Fruit fly (Drosophila melanogaster): ENCODE data around the gene pav.
A peak's percentile ranks its signal among the peaks of the same experiment; 100 is the strongest.

pav gene

dm6 chr3L:4242428-4242827, at the start of gene pav:
pav (plus strand) TSS chr3L:4242734.
- no peak for TF ChIP-seq CTCF (optimal IDR thresholded peaks at IDR 0.05)
- TF ChIP-seq CG8478 (optimal IDR thresholded peaks at IDR 0.05), result no peak

dm6 chr3L:4193730-4194649, 48.5 kb upstream of the pav start, which contains the start of gene CG43367:
CG43367 (plus strand) TSS chr3L:4193993.
- TF ChIP-seq CG8478 (optimal IDR thresholded peaks at IDR 0.05) (no peak), CTCF (optimal IDR thresholded peaks at IDR 0.05) (no peak)

dm6 chr3L:4204239-4204638, 38.3 kb upstream of the pav start, which contains the start of gene CG15005:
CG15005 (minus strand) TSS chr3L:4204339.
- TF ChIP-seq CG8478 (optimal IDR thresholded peaks at IDR 0.05), result no peak
- no peak for TF ChIP-seq CTCF (optimal IDR thresholded peaks at IDR 0.05)

dm6 chr3L:4204867-4205266, 37.7 kb upstream of the pav start:
- TF ChIP-seq CG8478 (optimal IDR thresholded peaks at IDR 0.05), result no peak
- no peak for TF ChIP-seq CTCF (optimal IDR thresholded peaks at IDR 0.05)

- no peak for TF ChIP-seq CG8478 (optimal IDR thresholded peaks at IDR 0.05)
- no peak for TF ChIP-seq CTCF (optimal IDR thresholded peaks at IDR 0.05)
Observed at dm6 chr3L:4209078-4209477, 33.5 kb upstream of the pav start, which contains the start of gene Cpr64Aa. Cpr64Aa (minus strand) TSS chr3L:4209178.

- no peak for TF ChIP-seq CG8478 (optimal IDR thresholded peaks at IDR 0.05)
- no peak for TF ChIP-seq CTCF (optimal IDR thresholded peaks at IDR 0.05)
Observed at dm6 chr3L:4209731-4210130, 32.8 kb upstream of the pav start.

- no peak for TF ChIP-seq CTCF (optimal IDR thresholded peaks at IDR 0.05)
- TF ChIP-seq CG8478 (optimal IDR thresholded peaks at IDR 0.05), result no peak
Observed at dm6 chr3L:4211440-4211839, 31.1 kb upstream of the pav start, which contains the start of gene Cpr64Ab. Cpr64Ab (minus strand) TSS chr3L:4211540.

- TF ChIP-seq CG8478 (optimal IDR thresholded peaks at IDR 0.05), result no peak
- no peak for TF ChIP-seq CTCF (optimal IDR thresholded peaks at IDR 0.05)
Observed at dm6 chr3L:4212815-4213214, 29.7 kb upstream of the pav start, which contains the start of gene Cpr64Ac. Cpr64Ac (minus strand) TSS chr3L:4212915.

dm6 chr3L:4215079-4215478, 27.5 kb upstream of the pav start, which contains the start of gene Cpr64Ad:
Cpr64Ad (plus strand) TSS chr3L:4215379.
- TF ChIP-seq CTCF (optimal IDR thresholded peaks at IDR 0.05) (no peak), CG8478 (optimal IDR thresholded peaks at IDR 0.05) (no peak)

- TF ChIP-seq CG8478 (optimal IDR thresholded peaks at IDR 0.05) (no peak), CTCF (optimal IDR thresholded peaks at IDR 0.05) (peak in 1 of 2 experiments; percentile 10)
Observed at dm6 chr3L:4219291-4220228, 23.0 kb upstream of the pav start.

- TF ChIP-seq CTCF (optimal IDR thresholded peaks at IDR 0.05) (no peak), CG8478 (optimal IDR thresholded peaks at IDR 0.05) (no peak)
Observed at dm6 chr3L:4220679-4221078, 21.9 kb upstream of the pav start.

dm6 chr3L:4221226-4221770, 21.2 kb upstream of the pav start:
- TF ChIP-seq CG8478 (optimal IDR thresholded peaks at IDR 0.05) (no peak), CTCF (optimal IDR thresholded peaks at IDR 0.05) (no peak)

- TF ChIP-seq CG8478 (optimal IDR thresholded peaks at IDR 0.05), result no peak
Observed at dm6 chr3L:4221792-4222191, 20.7 kb upstream of the pav start.

- TF ChIP-seq CG8478 (optimal IDR thresholded peaks at IDR 0.05), result no peak
- no peak for TF ChIP-seq CTCF (optimal IDR thresholded peaks at IDR 0.05)
Observed at dm6 chr3L:4225647-4226470, 16.7 kb upstream of the pav start.
